Fruit fly (Drosophila melanogaster) ovary, adult (tissue): Measurements from ENCODE around the gene Drak.

Experiments used
- CG17801 ChIP-seq: fragments of 200-800 bp; optimal IDR thresholded peaks from 2 replicates; lab custom pipeline; 2019; ENCODE audit warnings: missing biosample characterization, mild to moderate bottlenecking, missing genetic modification characterization, moderate library complexity; ENCODE audit not compliant: partially characterized antibody

Drak gene

dm6 chrX:11544951-11545426, 52.1 kb downstream of the Drak start:
- TF ChIP-seq CG17801, result no peak

dm6 chrX:11546941-11547340, 54.0 kb downstream of the Drak start:
- no peak for TF ChIP-seq CG17801

- no peak for TF ChIP-seq CG17801
These were observed 55.8 kb downstream of the Drak start for dm6 chrX:11548701-11549100.

- peak; percentile 55 for TF ChIP-seq CG17801
These were observed 57.1 kb downstream of the Drak start for dm6 chrX:11550078-11550477.

dm6 chrX:11555070-11555469, 62.1 kb downstream of the Drak start:
- TF ChIP-seq CG17801, result peak; percentile 17

dm6 chrX:11556774-11557173, 63.8 kb downstream of the Drak start:
- TF ChIP-seq CG17801, result no peak

- TF ChIP-seq CG17801, result peak; percentile 36
These were observed 65.5 kb downstream of the Drak start, which contains the start of gene CG1572 for dm6 chrX:11558389-11558908. Gene CG1572 (minus strand): TSS chrX:11558654.

dm6 chrX:11559728-11560724, 67.1 kb downstream of the Drak start:
- peak; percentile 95 for TF ChIP-seq CG17801

- TF ChIP-seq CG17801, result peak; percentile 45
These were observed 68.6 kb downstream of the Drak start, which contains the start of gene PGRP-SA for dm6 chrX:11561450-11562040. Gene PGRP-SA (plus strand): TSS chrX:11561643.

- peak; percentile 77 for TF ChIP-seq CG17801
These were observed 77.2 kb downstream of the Drak start, which contains the start of the genes Polr2A and CG11699 for dm6 chrX:11569956-11570695. Gene Polr2A (minus strand): TSS chrX:11570326. Gene CG11699 (plus strand): TSS chrX:11570621.

dm6 chrX:11572270-11572914, 79.5 kb downstream of the Drak start, which contains the start of the genes Kmn1 and Reepl1:
Gene Kmn1 (minus strand): TSS chrX:11572442.
Gene Reepl1 (plus strand): TSS chrX:11572707.
- no peak for TF ChIP-seq CG17801

dm6 chrX:11573529-11573928, 80.6 kb downstream of the Drak start, which contains the start of gene CG11696:
Gene CG11696 (plus strand): TSS chrX:11573731.
- TF ChIP-seq CG17801, result no peak

dm6 chrX:11576540-11576939, 83.6 kb downstream of the Drak start, which contains the start of gene CG11695:
Gene CG11695 (plus strand): TSS chrX:11576883.
- TF ChIP-seq CG17801, result peak; percentile 83

- no peak for TF ChIP-seq CG17801
These were observed 85.9 kb downstream of the Drak start for dm6 chrX:11578841-11579240.

- TF ChIP-seq CG17801, result no peak
These were observed 87.4 kb downstream of the Drak start, which contains the start of gene nod for dm6 chrX:11580200-11580840. Gene nod (plus strand): TSS chrX:11580772.
